Worm (Caenorhabditis elegans) whole organism, L3 larva: Measurements from ENCODE around the gene srj-37.

ENCODE experiments used
- R02D3.7 ChIP-seq: fragments of 150-350 bp; optimal IDR thresholded peaks from 2 replicates; lab custom pipeline; 2014; ENCODE audit warnings: missing biosample characterization, missing genetic modification characterization
- ZK546.5 ChIP-seq: sonication (generic microtip); optimal IDR thresholded peaks from 2 replicates; lab custom pipeline; 2017; ENCODE audit warnings: missing biosample characterization, missing genetic modification characterization
- aly-2 ChIP-seq: fragments of 150-350 bp; optimal IDR thresholded peaks from 2 replicates; lab custom pipeline; 2014; ENCODE audit warnings: missing biosample characterization, missing genetic modification characterization
- ama-1 ChIP-seq: fragments of 150-350 bp; optimal IDR thresholded peaks from 2 replicates; lab custom pipeline; 2018
- ceh-28 ChIP-seq: fragments of 150-350 bp; optimal IDR thresholded peaks from 2 replicates; lab custom pipeline; 2014; ENCODE audit warnings: missing biosample characterization, missing genetic modification reagents, missing genetic modification characterization
- ceh-82 ChIP-seq: fragments of 150-350 bp; optimal IDR thresholded peaks from 2 replicates; lab custom pipeline; 2014; ENCODE audit warnings: missing biosample characterization, missing genetic modification characterization
- daf-12 ChIP-seq: fragments of 150-350 bp; optimal IDR thresholded peaks from 2 replicates; lab custom pipeline; 2014; ENCODE audit warnings: missing biosample characterization, missing genetic modification reagents, missing genetic modification characterization
- egl-27 ChIP-seq: sonication (generic microtip); optimal IDR thresholded peaks from 4 replicates; lab custom pipeline; 2017; ENCODE audit warnings: missing biosample characterization, missing genetic modification reagents, missing genetic modification characterization
- egl-5 ChIP-seq: fragments of 150-350 bp; optimal IDR thresholded peaks from 2 replicates; lab custom pipeline; 2017; ENCODE audit warnings: missing biosample characterization, missing genetic modification reagents, missing genetic modification characterization, inconsistent platforms
- elt-1 ChIP-seq: fragments of 150-350 bp; optimal IDR thresholded peaks from 2 replicates; lab custom pipeline; 2014; ENCODE audit warnings: missing biosample characterization, missing genetic modification characterization
- elt-2 ChIP-seq: sonication (generic microtip); optimal IDR thresholded peaks from 2 replicates; lab custom pipeline; 2016; ENCODE audit warnings: missing genetic modification reagents, mild to moderate bottlenecking, missing genetic modification characterization, missing compliant biosample characterization
- elt-3 ChIP-seq, 3 experiments: fragments of 150-350 bp in 1 of 3; sonication (generic microtip) in 2 of 3; optimal IDR thresholded peaks; 2 replicates in 2 of 3; 4 replicates in 1 of 3; lab custom pipeline; 2014 to 2017; ENCODE audit warnings: missing biosample characterization in 3 of 3, missing genetic modification characterization in 3 of 3
- eor-1 ChIP-seq, 2 experiments: fragments of 150-350 bp; optimal IDR thresholded peaks; 2 replicates each; lab custom pipeline; 2014 to 2018; ENCODE audit warnings: missing biosample characterization in 2 of 2, missing genetic modification characterization in 2 of 2
- fkh-10 ChIP-seq: sonication (generic microtip); optimal IDR thresholded peaks from 2 replicates; lab custom pipeline; 2017; ENCODE audit warnings: missing biosample characterization, missing genetic modification reagents, missing genetic modification characterization
- fos-1 ChIP-seq: fragments of 150-350 bp; optimal IDR thresholded peaks from 2 replicates; lab custom pipeline; 2014; ENCODE audit warnings: missing biosample characterization, missing genetic modification characterization
- hmg-11 ChIP-seq: sonication (generic microtip); optimal IDR thresholded peaks from 2 replicates; lab custom pipeline; 2016; ENCODE audit warnings: missing genetic modification characterization, missing compliant biosample characterization
- jun-1 ChIP-seq: fragments of 150-350 bp; optimal IDR thresholded peaks from 2 replicates; lab custom pipeline; 2014; ENCODE audit warnings: missing biosample characterization, missing genetic modification reagents, missing genetic modification characterization
- lin-39 ChIP-seq: fragments of 150-350 bp; optimal IDR thresholded peaks from 2 replicates; lab custom pipeline; 2018; ENCODE audit warnings: missing biosample characterization, missing genetic modification reagents, missing genetic modification characterization
- mdl-1 ChIP-seq: fragments of 150-350 bp; optimal IDR thresholded peaks from 2 replicates; lab custom pipeline; 2014; ENCODE audit warnings: missing biosample characterization, missing genetic modification characterization
- mml-1 ChIP-seq: fragments of 150-350 bp; sonication (generic microtip); optimal IDR thresholded peaks from 3 replicates; lab custom pipeline; 2014; ENCODE audit warnings: missing biosample characterization, missing genetic modification characterization
- nhr-11 ChIP-seq: fragments of 150-350 bp; optimal IDR thresholded peaks from 2 replicates; lab custom pipeline; 2014; ENCODE audit warnings: missing biosample characterization, missing genetic modification characterization
- nhr-12 ChIP-seq: fragments of 150-350 bp; optimal IDR thresholded peaks from 2 replicates; lab custom pipeline; 2014; ENCODE audit warnings: missing biosample characterization, missing genetic modification characterization
- nhr-23 ChIP-seq: fragments of 150-350 bp; optimal IDR thresholded peaks from 2 replicates; lab custom pipeline; 2014; ENCODE audit warnings: missing biosample characterization, missing genetic modification reagents, missing genetic modification characterization
- nhr-237 ChIP-seq: fragments of 150-350 bp; optimal IDR thresholded peaks from 2 replicates; lab custom pipeline; 2014; ENCODE audit warnings: missing biosample characterization, missing genetic modification characterization
- nhr-25 ChIP-seq: sonication (generic microtip); optimal IDR thresholded peaks from 2 replicates; lab custom pipeline; 2017; ENCODE audit warnings: missing biosample characterization, missing genetic modification characterization
- nhr-67 ChIP-seq: fragments of 150-350 bp; optimal IDR thresholded peaks from 2 replicates; lab custom pipeline; 2014; ENCODE audit warnings: missing biosample characterization, missing genetic modification characterization
- nhr-76 ChIP-seq: fragments of 150-350 bp; sonication (generic microtip); optimal IDR thresholded peaks from 5 replicates; lab custom pipeline; 2014; ENCODE audit warnings: missing biosample characterization, missing genetic modification characterization
- pha-4 ChIP-seq: fragments of 150-350 bp; optimal IDR thresholded peaks from 2 replicates; lab custom pipeline; 2014; ENCODE audit warnings: missing biosample characterization, missing genetic modification reagents, missing genetic modification characterization
- pqm-1 ChIP-seq: fragments of 150-350 bp; optimal IDR thresholded peaks from 2 replicates; lab custom pipeline; 2017; ENCODE audit warnings: missing biosample characterization, missing genetic modification characterization, inconsistent platforms
- sea-2 ChIP-seq: fragments of 150-350 bp; sonication (generic microtip); optimal IDR thresholded peaks from 4 replicates; lab custom pipeline; 2014; ENCODE audit warnings: missing biosample characterization, missing genetic modification reagents, missing genetic modification characterization
- skn-1 ChIP-seq: fragments of 150-350 bp; optimal IDR thresholded peaks from 2 replicates; lab custom pipeline; 2014; ENCODE audit warnings: missing biosample characterization, missing genetic modification characterization
- snpc-4 ChIP-seq: fragments of 150-350 bp; optimal IDR thresholded peaks from 2 replicates; lab custom pipeline; 2014; ENCODE audit warnings: missing biosample characterization, missing genetic modification characterization
- tbx-2 ChIP-seq: sonication (generic microtip); optimal IDR thresholded peaks from 2 replicates; lab custom pipeline; 2016; ENCODE audit warnings: mild to moderate bottlenecking, missing genetic modification characterization, missing compliant biosample characterization
- unc-39 ChIP-seq: sonication (generic microtip); optimal IDR thresholded peaks from 4 replicates; lab custom pipeline; 2017; ENCODE audit warnings: missing biosample characterization, missing genetic modification characterization
- unc-62 ChIP-seq: fragments of 150-350 bp; sonication (generic microtip); optimal IDR thresholded peaks from 4 replicates; lab custom pipeline; 2014; ENCODE audit warnings: missing biosample characterization, missing genetic modification reagents, missing genetic modification characterization
- zag-1 ChIP-seq: fragments of 150-350 bp; optimal IDR thresholded peaks from 2 replicates; lab custom pipeline; 2014; ENCODE audit warnings: missing biosample characterization, missing genetic modification characterization
- ztf-11 ChIP-seq: fragments of 150-350 bp; optimal IDR thresholded peaks from 2 replicates; lab custom pipeline; 2014; ENCODE audit warnings: missing biosample characterization, missing genetic modification characterization
- ztf-4 ChIP-seq: fragments of 150-350 bp; optimal IDR thresholded peaks from 2 replicates; lab custom pipeline; 2014; ENCODE audit warnings: missing biosample characterization, missing genetic modification characterization

The srj-37 gene

DNA sequence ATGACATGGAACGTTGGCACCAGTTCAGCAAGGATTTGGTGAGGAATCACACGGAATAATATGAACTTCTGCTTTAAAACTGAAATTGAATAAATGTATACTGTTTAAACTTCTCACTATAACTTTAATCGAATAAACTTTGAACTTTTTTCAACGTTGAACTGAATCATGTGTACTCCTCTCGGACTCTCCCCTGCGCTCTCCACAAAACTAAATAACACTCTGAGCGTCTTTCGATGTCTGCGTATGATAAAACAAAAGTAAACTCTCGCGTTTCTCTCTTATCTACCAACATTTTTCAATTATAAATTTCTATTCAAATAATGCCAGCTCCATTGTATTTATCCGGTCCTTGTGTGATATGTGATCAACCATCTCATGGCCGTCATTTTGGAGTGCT lies 6.6 kb upstream of the srj-37 start:
- TF ChIP-seq nhr-76 (tag; lab: Kevin White, UChicago) (no peak), jun-1 (tag; lab: Kevin White, UChicago) (no peak), pqm-1 (peak; percentile 10), elt-2 (tag; lab: Kevin White, UChicago) (peak; percentile 25), snpc-4 (tag; lab: Kevin White, UChicago) (peak; percentile 8), pha-4 (peak; percentile 59)

ce11 chrV:634855-635254 lies 3.6 kb upstream of the srj-37 start, which contains the start of gene F48G7.10:
TSS of gene F48G7.10 (minus strand) at chrV:634955.
- TF ChIP-seq elt-1 (tag; lab: Kevin White, UChicago) = no peak
- TF ChIP-seq pqm-1 = no peak
- TF ChIP-seq, all 47 proteins: peak for 0

- TF ChIP-seq elt-2 (tag; lab: Kevin White, UChicago) = peak; percentile 51
- peak; percentile 40 for TF ChIP-seq nhr-23 (tag; lab: Kevin White, UChicago)
- TF ChIP-seq nhr-12 (tag; lab: Kevin White, UChicago) = no peak
- TF ChIP-seq pha-4 = peak; percentile 52
- TF ChIP-seq nhr-25 (tag; lab: Kevin White, UChicago) = peak; percentile 35
- TF ChIP-seq pqm-1 = peak; percentile 51
- no peak for TF ChIP-seq ceh-82
- TF ChIP-seq snpc-4 (tag; lab: Kevin White, UChicago) = peak; percentile 89
These were observed 2.8 kb upstream of the srj-37 start for ce11 chrV:635630-636029.

- TF ChIP-seq R02D3.7 (no peak), lin-39 (no peak), ceh-82 (no peak)
These were observed 2.1 kb upstream of the srj-37 start, which contains the start of gene pals-31 for ce11 chrV:636281-636680. TSS of gene pals-31 (plus strand) at chrV:636581.

DNA sequence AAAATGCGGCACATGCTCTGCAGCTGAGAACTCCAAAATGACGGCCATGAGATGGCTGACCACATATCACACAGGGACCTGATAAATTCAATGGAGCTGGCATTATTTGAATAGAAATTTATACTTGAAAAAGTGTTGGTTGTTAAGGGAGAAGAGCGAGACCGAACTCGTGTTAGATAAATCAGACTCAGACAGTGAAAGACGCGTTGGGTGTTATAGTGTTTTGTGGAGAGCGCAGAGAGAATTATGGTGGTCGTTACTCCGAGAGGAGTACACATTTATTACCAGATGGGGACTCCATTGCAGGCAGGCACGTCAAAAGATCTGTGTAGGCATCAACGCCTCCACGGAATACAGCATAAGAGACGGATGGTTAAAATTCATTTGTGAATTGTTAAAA lies 4.3 kb downstream of the srj-37 start, which contains the start of gene nhr-190:
Gene nhr-190 (minus strand): TSS at position 175 of the 400 bp plus-strand sequence.
- TF ChIP-seq egl-5 (tag; lab: Kevin White, UChicago) (peak; percentile 29), hmg-11 (peak; percentile 41), zag-1 (tag; lab: Kevin White, UChicago) (no peak), fos-1 (tag; lab: Kevin White, UChicago) (no peak), unc-62 (GFP tag; lab: Kevin White, UChicago) (no peak), jun-1 (tag; lab: Kevin White, UChicago) (no peak), ama-1 (lab: Kevin White, UChicago) (no peak), ZK546.5 (tag; lab: Kevin White, UChicago) (no peak), egl-27 (tag; lab: Kevin White, UChicago) (no peak), nhr-67 (tag; lab: Kevin White, UChicago) (no peak), skn-1 (tag; lab: Kevin White, UChicago) (no peak), fkh-10 (GFP tag; lab: Kevin White, UChicago) (no peak), sea-2 (GFP tag; lab: Kevin White, UChicago) (no peak), nhr-76 (tag; lab: Kevin White, UChicago) (no peak), unc-39 (tag; lab: Kevin White, UChicago) (no peak), lin-39 (peak; percentile 17), nhr-11 (tag; lab: Kevin White, UChicago) (no peak), elt-3 (tag; optimal IDR thresholded peaks at IDR 0.05; lab: Kevin White, UChicago) (no peak), mdl-1 (no peak), nhr-237 (tag; lab: Kevin White, UChicago) (no peak), daf-12 (tag; lab: Kevin White, UChicago) (no peak), ztf-11 (tag; lab: Kevin White, UChicago) (no peak), pqm-1 (no peak), eor-1 (tag; optimal IDR thresholded peaks at IDR 0.05; lab: Kevin White, UChicago) (no peak), ztf-4 (no peak), elt-2 (tag; lab: Kevin White, UChicago) (no peak)

DNA sequence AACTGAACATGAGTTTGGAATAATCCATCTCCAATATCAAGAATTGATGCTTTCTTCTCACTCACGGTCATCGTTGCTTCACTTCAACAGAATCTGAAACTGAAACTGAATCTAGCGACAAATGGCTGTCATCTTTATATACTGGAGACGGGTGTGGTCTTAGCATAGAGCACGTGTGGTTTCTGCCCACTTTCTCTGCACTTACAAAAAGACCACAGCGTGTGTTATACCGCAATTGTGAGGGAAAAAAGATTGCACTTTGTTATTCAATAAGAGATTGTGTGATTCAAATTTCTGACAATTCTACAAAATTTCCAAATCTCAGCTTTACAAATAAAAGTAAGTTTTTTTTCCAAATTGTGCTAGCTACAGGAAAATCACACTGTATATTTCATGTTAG lies 7.7 kb downstream of the srj-37 start, which contains the start of gene F48G7.12:
Gene F48G7.12 (minus strand): TSS at position 101 of the 400 bp plus-strand sequence.
- TF ChIP-seq fkh-10 (GFP tag; lab: Kevin White, UChicago) (no peak), ceh-28 (tag; lab: Kevin White, UChicago) (no peak), elt-1 (tag; lab: Kevin White, UChicago) (no peak), nhr-67 (tag; lab: Kevin White, UChicago) (no peak), lin-39 (no peak), tbx-2 (no peak), mml-1 (tag; lab: Kevin White, UChicago) (no peak), hmg-11 (no peak), nhr-237 (tag; lab: Kevin White, UChicago) (no peak), eor-1 (tag; optimal IDR thresholded peaks at IDR 0.05; lab: Kevin White, UChicago) (no peak), ztf-4 (no peak), R02D3.7 (no peak), aly-2 (tag; lab: Kevin White, UChicago) (no peak)
